Fruit fly (Drosophila melanogaster): Measurements from ENCODE around the gene eff.
A peak's percentile ranks its signal among the peaks of the same experiment; 100 is the strongest.

Gene eff

DNA sequence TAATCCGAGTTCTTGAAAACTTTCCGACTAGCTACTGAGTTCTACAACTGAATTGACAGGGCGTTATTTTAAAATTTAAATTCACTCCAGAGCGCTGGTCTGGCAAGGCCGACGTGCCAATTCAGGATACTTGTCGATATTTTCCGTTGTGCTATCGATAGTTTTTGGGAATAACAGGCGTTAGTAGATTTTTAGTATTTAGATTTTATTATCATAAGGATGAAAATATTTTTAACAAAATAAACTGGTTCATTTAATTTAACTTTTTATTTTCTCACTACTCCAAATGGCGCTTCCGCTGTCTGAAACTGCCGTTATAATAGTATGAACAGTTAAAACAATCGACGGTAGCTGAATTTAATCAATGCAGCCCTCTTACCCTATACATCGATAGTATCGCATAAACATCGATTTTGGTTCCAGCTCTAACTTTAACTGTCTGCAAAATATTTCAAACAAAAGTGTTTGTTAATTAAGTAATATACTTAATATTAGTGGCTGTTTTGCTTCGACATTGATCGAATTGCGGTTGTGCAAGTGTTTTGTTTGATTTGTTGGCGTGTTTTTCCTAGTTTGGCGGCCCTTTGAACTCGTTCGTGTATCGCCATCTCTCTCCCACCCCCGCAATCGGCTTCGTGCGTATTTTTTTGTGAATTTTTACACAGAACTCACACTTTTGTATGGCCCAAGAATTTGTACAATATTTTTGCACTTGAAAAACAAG lies at the start of gene eff, which contains the start of gene jvl:
Gene eff (minus strand): TSS at position 128 of the 724 bp plus-strand sequence.
Gene jvl (plus strand): TSS at position 391 of the 724 bp plus-strand sequence.
- TF ChIP-seq noc (tag; optimal IDR thresholded peaks at IDR 0.05): no peak

DNA sequence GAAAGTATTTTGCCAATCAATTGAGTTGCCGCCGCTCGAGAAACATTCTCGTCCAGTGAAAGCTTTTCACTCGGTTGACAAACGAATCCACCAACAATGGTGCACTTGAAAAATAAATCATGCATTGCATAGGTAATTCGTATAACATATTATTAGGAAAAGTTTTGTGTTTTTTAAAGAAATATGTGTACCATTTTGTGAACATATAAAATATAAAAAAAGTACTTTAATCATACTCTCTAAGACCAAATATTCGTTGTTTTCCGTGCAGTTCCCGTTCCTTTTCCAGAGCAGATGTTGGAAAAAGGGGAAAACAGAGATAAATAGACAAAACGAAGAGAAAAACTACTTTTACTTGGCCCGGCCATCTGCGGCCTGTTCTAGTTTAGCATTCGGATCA lies 45.5 kb upstream of the eff start:
- TF ChIP-seq noc (tag; optimal IDR thresholded peaks at IDR 0.05): no peak

DNA sequence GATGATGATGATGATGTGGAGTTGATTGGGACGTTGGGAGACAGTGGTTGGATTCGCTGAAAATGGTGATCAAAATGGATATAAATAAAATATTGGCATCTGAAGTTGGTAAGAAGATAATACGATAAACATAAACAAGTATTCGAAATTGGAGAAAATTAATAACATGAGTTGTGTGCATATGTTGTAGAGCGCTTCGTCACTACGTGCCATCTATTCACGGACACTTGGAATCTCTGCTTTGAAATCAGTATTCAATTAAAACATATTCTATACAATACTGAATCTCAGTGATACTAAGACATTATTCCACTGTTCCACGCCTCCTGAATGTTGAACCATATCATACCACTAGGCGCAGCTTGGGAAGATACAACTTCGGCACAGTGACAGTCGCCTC lies 44.2 kb upstream of the eff start:
- no peak for TF ChIP-seq noc (tag; optimal IDR thresholded peaks at IDR 0.05)

DNA sequence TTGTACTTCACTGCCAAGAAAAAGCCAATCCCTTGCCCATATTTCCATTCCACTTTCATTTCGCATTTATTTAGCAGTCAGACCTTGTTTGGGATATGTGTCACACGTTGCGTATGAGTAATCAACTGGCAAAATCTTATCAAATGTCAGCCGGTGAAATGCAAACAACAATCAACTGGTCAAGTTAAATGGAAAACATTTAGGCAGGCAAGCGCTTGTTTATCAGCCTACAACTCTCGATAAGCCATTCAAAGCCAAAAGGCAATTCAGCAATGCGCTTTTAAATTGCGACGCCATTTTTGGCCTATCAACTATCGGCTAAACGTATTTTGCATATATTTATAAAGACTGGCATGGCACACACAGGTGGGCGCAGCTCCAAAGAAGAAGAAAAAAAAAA lies 39.6 kb upstream of the eff start:
- peak; percentile 38 for TF ChIP-seq noc (tag; optimal IDR thresholded peaks at IDR 0.05)

DNA sequence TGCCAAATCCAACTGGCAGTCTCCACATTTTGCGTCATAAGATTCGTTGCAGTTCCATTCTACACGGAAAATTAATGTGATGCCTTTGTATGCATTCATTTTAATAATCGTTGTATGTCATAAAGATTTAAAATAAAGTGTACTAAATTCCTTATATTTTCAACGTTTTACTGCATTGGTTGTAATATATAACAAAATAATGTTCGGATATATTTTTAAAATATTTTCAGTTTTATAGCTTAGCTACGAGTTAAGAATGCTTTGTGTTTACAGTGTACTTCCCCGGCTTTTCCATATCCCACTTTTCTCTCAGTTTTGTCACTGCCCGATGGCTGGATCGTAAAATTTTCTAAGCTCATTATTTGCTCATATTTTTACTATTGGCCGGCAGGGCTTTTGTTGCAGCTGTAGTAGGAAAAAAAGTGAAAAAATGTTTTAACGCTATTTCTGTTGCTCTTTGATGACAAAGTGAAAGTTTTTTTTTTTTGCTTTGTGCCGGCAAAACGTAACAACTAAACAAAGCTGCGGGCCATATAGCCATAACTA lies 38.7 kb upstream of the eff start:
- no peak for TF ChIP-seq noc (tag; optimal IDR thresholded peaks at IDR 0.05)

DNA sequence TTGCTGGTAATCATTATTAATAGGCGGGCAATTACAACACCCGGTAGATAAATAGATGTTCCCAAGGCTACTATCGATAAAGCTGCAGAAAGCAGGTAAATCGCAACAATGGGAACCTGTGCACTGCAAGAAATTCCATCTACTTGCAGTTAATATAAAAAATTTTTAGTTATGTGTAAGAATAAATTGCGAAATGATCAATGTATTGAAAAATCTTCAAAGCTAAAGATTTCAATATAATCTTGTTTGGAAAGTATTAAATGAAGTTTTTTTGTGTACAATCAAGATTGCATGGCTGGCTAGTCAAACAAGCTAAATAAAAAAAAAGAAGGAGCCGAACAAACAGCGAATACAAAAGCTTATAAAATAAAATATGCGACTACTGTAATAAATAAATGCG lies 34.3 kb upstream of the eff start:
- TF ChIP-seq noc (tag; optimal IDR thresholded peaks at IDR 0.05): no peak

DNA sequence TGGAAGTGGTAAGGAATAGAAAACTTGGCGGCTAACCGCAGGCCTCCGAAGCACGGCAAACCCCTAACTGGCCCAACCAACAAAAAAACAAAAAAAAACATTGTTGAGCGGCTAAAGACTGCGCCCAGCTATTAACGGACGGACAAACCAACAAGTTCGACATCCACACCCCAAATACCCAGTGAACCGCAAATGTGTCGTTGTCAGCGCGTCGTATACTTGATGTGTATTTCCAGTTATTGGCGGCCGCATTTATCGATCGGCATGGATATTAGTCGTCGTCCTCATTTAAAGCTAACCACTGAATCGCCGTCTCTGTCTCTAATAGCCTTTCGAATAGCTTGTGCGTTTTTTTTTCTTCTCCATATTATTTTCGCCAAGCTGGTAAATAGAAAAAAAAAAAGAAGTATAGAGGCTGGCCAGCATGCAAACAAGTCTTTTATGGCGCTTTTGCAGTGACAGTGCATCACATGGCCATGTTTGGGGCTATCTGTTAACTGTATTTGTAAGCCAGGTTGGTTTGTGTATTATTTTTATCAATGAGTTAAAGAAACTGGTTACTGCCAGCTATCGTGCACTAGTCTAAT lies 25.4 kb upstream of the eff start:
- TF ChIP-seq noc (tag; optimal IDR thresholded peaks at IDR 0.05): no peak

DNA sequence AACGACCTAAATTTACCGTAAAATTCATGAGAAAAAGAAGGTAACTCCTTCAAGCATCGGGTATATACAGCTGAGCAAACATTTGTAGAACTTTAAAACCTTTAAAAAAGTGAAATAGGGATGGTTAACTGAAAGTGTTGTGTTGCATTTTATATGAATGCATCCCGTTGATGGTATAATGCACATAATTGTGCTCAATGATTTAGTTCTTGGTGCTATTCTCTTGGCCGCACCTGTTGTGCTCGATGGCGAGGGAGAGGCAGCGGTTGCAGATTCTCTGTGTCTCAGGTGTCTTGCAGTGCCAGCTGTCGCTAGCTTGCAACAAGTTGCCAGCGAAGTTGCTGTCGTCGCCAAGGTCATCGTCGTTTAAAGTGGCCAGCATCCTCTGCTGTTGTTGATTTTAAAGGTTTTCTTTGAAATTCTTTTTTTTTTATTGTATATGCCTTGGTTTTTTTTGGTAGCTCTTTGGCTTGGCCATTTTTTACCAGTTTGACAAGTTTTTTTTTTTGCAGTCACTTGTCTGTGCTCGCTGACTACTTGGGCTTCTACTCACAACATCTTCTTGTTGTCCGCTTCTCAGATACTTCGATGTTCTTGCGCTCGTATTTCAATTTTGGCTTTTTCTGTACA lies 24.4 kb upstream of the eff start:
- no peak for TF ChIP-seq noc (tag; optimal IDR thresholded peaks at IDR 0.05)

DNA sequence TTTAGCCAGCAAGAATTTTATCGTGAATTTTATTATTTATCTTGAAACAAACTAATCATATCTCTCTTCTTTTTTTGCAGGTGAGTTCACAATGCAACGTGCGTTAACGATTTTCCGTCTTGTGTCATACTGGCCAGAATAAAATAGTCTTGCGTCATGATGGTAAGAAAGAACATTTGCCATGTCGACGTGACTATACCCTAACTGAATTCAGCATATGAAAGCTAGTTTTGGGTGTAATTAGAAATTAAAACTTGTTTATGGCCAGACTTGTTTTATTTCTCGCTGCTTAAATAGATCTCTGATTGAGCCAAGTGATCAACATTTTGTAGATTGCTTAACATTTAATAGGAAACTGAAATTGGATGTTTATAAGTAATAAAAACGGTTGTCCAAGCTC lies 23.0 kb upstream of the eff start:
- no peak for TF ChIP-seq noc (tag; optimal IDR thresholded peaks at IDR 0.05)

DNA sequence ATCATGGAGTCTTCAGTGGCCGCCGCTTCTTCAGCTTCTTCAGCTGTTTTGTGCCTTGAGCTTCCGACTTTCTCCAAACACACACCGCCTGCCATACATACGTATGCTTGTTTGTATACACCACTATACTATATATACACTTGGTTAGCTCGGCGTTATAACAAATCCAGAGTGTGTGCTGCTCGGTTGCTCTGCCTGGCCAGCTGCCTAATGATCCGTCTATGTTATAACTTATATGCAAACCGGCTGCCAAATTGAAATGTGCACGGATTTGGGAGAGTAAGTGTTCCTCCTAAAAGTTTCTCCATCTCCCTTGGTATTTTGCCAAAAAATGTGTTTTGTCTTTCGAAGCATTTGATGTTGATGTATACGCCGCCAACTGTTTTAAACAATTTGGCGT lies 22.4 kb upstream of the eff start:
- no peak for TF ChIP-seq noc (tag; optimal IDR thresholded peaks at IDR 0.05)

DNA sequence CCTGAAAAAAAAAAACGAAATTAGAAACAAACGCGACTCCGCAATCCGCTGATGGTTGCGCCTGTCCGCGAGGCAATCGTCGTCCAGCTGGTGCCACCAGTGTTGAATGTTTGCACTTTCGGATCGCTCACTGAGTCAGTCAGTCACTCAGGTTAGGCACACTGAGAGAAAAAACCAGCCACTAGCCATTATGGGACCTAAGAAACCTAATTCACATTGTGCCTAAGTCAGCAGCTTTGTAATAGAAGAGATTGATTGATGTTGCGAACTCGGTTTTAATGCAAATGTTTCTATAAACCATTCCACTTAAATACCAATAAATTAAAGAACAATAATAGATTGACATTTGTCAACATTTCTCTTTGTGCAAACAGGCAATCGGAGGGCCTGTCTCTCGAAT lies 19.9 kb upstream of the eff start:
- TF ChIP-seq noc (tag; optimal IDR thresholded peaks at IDR 0.05): no peak

DNA sequence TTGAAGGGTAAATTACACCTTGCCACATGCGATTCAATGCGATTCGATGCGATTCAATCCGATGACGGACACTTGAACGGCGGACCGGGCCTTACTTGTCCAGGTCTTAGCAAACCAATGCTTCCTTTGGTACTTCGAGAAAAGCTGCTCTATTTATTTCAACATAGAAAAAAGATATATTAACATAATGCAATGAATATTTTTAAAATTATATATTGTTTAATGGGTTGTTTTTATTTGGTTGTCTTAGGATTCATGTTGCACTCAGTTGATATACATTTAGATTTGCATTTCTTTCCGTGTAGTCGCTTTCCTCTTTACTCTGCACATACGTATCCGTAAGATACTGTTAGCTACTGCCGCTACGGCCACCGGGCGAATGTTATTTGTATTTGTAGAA lies 17.2 kb upstream of the eff start:
- TF ChIP-seq noc (tag; optimal IDR thresholded peaks at IDR 0.05): no peak

DNA sequence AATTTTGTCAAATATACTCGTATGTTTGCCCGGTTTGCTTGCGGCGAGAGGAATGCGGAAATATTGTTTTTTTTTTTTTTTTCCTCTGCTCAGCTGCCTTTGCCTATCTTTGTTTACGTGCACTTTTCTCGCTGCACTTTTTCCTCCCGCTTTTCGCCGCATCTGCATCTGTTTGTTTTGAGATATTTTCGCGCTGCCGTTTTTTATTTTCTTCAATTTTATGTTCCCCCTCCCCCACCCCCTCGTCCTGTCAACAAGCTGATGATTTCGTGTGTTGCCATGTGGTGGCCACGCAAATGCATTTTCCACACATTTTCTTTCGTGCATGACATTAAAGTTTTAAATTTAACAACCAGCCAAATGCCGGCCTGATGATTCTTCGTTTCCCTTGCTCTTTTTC lies 14.9 kb upstream of the eff start:
- no peak for TF ChIP-seq noc (tag; optimal IDR thresholded peaks at IDR 0.05)

DNA sequence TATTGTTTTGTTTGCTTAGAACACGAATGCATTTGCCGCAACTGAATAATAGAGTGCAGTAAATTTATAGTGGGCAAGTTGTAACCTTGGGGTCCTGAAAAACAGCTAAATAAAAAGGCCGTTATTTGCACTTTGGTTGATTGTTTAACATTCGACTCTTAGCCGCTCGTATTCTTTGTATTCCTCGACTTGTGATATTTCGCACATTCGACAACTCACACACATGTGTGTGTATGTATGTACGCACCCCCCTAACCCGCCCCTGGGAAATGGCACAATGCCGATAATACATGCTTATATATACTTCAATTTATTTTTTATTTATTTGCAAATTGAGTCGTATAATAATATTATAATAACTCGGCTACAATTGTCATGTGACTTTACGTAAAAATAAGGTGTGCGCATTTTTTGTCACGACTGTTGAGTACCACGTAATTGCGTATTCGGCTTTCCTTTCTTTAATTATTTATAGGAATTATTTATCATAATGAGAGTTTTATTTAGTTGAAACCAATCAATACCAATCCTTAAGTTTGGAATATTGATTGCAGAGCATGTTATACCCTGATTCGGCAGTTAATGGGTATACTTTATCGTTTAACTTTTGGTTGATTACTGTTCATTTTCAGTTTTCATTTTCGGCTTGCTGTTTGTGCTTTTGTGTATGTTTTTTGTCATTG lies 13.8 kb upstream of the eff start:
- TF ChIP-seq noc (tag; optimal IDR thresholded peaks at IDR 0.05): no peak

DNA sequence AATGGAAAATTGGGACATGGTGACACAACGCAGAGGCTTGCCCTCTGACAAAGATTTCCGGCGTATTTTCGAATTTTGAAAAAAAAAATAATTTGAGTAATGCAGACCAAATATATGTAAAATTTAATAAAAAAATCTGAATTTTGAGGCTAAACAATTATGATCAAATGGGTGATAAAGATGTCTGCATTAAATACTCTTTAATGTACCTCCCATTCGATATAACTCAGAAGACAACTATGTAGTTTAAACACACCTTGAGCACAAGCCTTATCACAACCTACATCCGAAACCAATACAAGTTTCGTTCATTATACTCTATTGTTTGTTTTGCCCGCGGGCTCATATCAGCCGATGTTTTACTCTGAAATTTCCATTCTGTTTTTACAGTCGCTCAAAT lies 13.2 kb upstream of the eff start, which contains the start of gene CG7362:
Gene CG7362 (minus strand): TSS at position 101 of the 400 bp plus-strand sequence.
- TF ChIP-seq noc (tag; optimal IDR thresholded peaks at IDR 0.05): no peak

DNA sequence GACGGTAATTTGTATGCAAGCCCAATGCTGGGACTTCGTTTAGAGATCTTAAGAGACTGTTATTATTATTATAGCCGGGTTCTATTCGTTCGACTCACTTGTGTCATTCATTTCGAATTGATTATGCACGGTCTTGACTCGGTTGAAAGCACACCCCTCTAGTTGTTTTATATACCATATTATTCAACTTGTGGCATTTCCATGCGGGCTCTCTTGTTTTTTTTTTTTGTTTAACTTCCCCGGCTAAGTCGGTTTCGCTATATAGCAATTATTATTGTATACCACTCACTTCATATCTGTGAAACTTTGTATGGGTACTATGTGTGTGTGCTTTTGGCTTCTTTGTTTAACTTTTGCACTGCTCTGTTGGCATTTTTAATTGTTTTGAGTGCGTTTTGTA lies 9.9 kb upstream of the eff start, which contains the start of gene smp-30:
Gene smp-30 (minus strand): TSS at position 224 of the 400 bp plus-strand sequence.
- TF ChIP-seq noc (tag; optimal IDR thresholded peaks at IDR 0.05): no peak
